Fruit fly (Drosophila melanogaster) whole organism, pupa: ENCODE measurements around the gene LKRSDH.

ENCODE experiments used
- CG13204 ChIP-seq: fragments of 200-800 bp; sonication (Bioruptor generic); optimal IDR thresholded peaks from 2 replicates; lab custom pipeline; 2018; ENCODE audit warnings: missing biosample characterization, mild to moderate bottlenecking, missing genetic modification characterization, moderate library complexity
- CG17806 ChIP-seq: fragments of 200-800 bp; sonication (Bioruptor generic); optimal IDR thresholded peaks from 2 replicates; lab custom pipeline; 2018; ENCODE audit warnings: missing biosample characterization, mild to moderate bottlenecking, missing genetic modification characterization, moderate library complexity
- CG32121 ChIP-seq: fragments of 200-800 bp; sonication (Bioruptor generic); IDR thresholded peaks from 2 replicates; pipeline ENCODE4 v1.3.6; 2022; ENCODE audit warnings: missing biosample characterization, missing genetic modification characterization
- CG34367 ChIP-seq: fragments of 200-800 bp; sonication (Bioruptor generic); optimal IDR thresholded peaks from 2 replicates; lab custom pipeline; 2018; ENCODE audit warnings: missing biosample characterization, mild to moderate bottlenecking, missing genetic modification characterization
- CG4496 ChIP-seq: fragments of 200-800 bp; sonication (Bioruptor generic); IDR thresholded peaks from 3 replicates; pipeline ENCODE4 v1.3.6; 2022; ENCODE audit warnings: missing biosample characterization, missing genetic modification characterization
- CG8159 ChIP-seq: fragments of 200-800 bp; sonication (Bioruptor generic); optimal IDR thresholded peaks from 3 replicates; lab custom pipeline; 2018; ENCODE audit warnings: missing biosample characterization, mild to moderate bottlenecking, missing genetic modification characterization, moderate library complexity
- CG8301 ChIP-seq: fragments of 200-800 bp; sonication (Bioruptor generic); optimal IDR thresholded peaks from 2 replicates; lab custom pipeline; 2018; ENCODE audit warnings: missing biosample characterization, mild to moderate bottlenecking, missing genetic modification characterization
- EcR ChIP-seq: fragments of 200-800 bp; sonication (Bioruptor generic); optimal IDR thresholded peaks from 3 replicates; lab custom pipeline; 2019; ENCODE audit warnings: missing biosample characterization, missing genetic modification characterization, mild to moderate bottlenecking, moderate library complexity, missing genetic modification reagents
- Pif1A ChIP-seq: fragments of 200-800 bp; sonication (Bioruptor generic); optimal IDR thresholded peaks from 3 replicates; lab custom pipeline; 2016; ENCODE audit warnings: missing biosample characterization, missing genetic modification characterization
- Pif1B ChIP-seq: fragments of 200-800 bp; sonication (Bioruptor generic); optimal IDR thresholded peaks from 3 replicates; lab custom pipeline; 2016; ENCODE audit warnings: missing biosample characterization, missing genetic modification characterization
- fd96Ca ChIP-seq: fragments of 200-800 bp; sonication (Bioruptor generic); IDR thresholded peaks from 3 replicates; pipeline ENCODE4 v1.3.6; 2022; ENCODE audit warnings: missing biosample characterization, missing genetic modification characterization
- gl ChIP-seq: fragments of 200-800 bp; sonication (Bioruptor generic); optimal IDR thresholded peaks from 2 replicates; lab custom pipeline; 2018; ENCODE audit warnings: missing biosample characterization, mild to moderate bottlenecking, missing genetic modification characterization
- rn ChIP-seq: fragments of 200-800 bp; sonication (Bioruptor generic); IDR thresholded peaks from 2 replicates; pipeline ENCODE4 v1.3.6; 2022; ENCODE audit warnings: missing biosample characterization, missing genetic modification characterization

DNA sequence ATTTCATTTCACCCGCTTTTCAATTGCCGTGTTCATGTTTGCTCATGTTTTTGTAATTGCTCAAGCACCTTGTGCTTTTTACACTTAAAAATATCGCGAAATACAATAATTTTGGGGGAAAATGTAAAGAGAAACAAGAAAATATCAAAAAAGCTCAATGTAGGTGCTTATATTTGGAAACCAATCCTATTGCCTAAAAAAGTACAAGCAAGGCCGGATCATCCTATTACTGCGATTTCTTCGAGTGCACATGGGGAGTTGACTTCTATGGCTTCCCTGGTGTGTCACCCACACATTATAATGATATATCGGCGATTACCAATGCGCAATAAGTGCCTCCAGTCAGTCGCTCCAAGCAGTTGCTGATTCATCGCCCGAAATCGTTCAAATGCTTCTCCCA, 45.5 kb upstream of the LKRSDH start:
- no peak for TF ChIP-seq CG4496
- TF ChIP-seq CG17806 (tag; lab: Kevin White, UChicago): no peak
- TF ChIP-seq Pif1A (GFP tag; lab: Kevin White, UChicago): no peak
- TF ChIP-seq CG13204: no peak
- TF ChIP-seq gl (tag; lab: Kevin White, UChicago): no peak
- no peak for TF ChIP-seq EcR (GFP tag; lab: Kevin White, UChicago)
- TF ChIP-seq CG8301 (tag; lab: Kevin White, UChicago): no peak
- no peak for TF ChIP-seq CG34367 (tag; lab: Kevin White, UChicago)
- no peak for TF ChIP-seq rn
- no peak for TF ChIP-seq fd96Ca (GFP tag; lab: Robert Waterston, UW)
- TF ChIP-seq Pif1B (GFP tag; lab: Kevin White, UChicago): no peak
- no peak for TF ChIP-seq CG8159 (tag; lab: Kevin White, UChicago)
- no peak for TF ChIP-seq CG32121 (GFP tag; lab: Robert Waterston, UW)
